Worm (Caenorhabditis elegans): ENCODE results near the gene fbxc-14.

ce11 chrII:999493-999892 is 25.4 kb downstream of the fbxc-14 start, which contains the start of gene fbxb-29:
- TF ChIP-seq fkh-8 (tag; optimal IDR thresholded peaks at IDR 0.05) (no peak), fos-1 (tag; optimal IDR thresholded peaks at IDR 0.05) (no peak), nhr-77 (tag; optimal IDR thresholded peaks at IDR 0.05) (no peak), F16B12.6 (tag; optimal IDR thresholded peaks at IDR 0.05) (no peak), sox-4 (tag; optimal IDR thresholded peaks at IDR 0.05) (no peak), nhr-28 (tag; optimal IDR thresholded peaks at IDR 0.05) (no peak), ceh-90 (tag; optimal IDR thresholded peaks at IDR 0.05) (no peak)
